Worm (Caenorhabditis elegans): ENCODE measurements around the gene nhr-125.
"Not testable (repeated sequence)": the region's sequence is repeated elsewhere in the genome, so short reads cannot be mapped to it uniquely, and the experiment has no call there.

- not testable (repeated sequence) for TF ChIP-seq flt-1, ztf-29, T22C8.4, ztf-23 (GFP tag; IDR thresholded peaks at IDR 0.05)
These were observed 43.6 kb downstream of the nhr-125 start, which contains the start of gene srt-37 for ce11 chrV:4281699-4282098.

Measured in whole organism, midembryonic.